Fruit fly (Drosophila melanogaster): Measurements from ENCODE around the gene ND-ASHI.

dm6 chrX:6709252-6710037, 30.5 kb upstream of the ND-ASHI start:
- TF ChIP-seq toe (GFP tag; optimal IDR thresholded peaks at IDR 0.05) = no peak
- no peak for TF ChIP-seq CG14711 (tag; optimal IDR thresholded peaks at IDR 0.05)
- no peak for TF ChIP-seq Crg-1 (GFP tag; optimal IDR thresholded peaks at IDR 0.05)
- no peak for TF ChIP-seq CG5204 (GFP tag; optimal IDR thresholded peaks at IDR 0.05)
- TF ChIP-seq CG11617 (GFP tag; optimal IDR thresholded peaks at IDR 0.05) = no peak
- TF ChIP-seq pad (GFP tag; optimal IDR thresholded peaks at IDR 0.05) = no peak
- no peak for TF ChIP-seq Hr96 (GFP tag; optimal IDR thresholded peaks at IDR 0.05)
- no peak for TF ChIP-seq ovo (GFP tag; optimal IDR thresholded peaks at IDR 0.05)
- no peak for TF ChIP-seq cic (GFP tag; optimal IDR thresholded peaks at IDR 0.05)
- TF ChIP-seq bab1 (GFP tag; optimal IDR thresholded peaks at IDR 0.05) = no peak

All from whole organism, adult.